Worm (Caenorhabditis elegans) whole organism, L3 larva: ENCODE measurements around the gene C03A3.1.
A peak's percentile ranks its signal among the peaks of the same experiment; 100 is the strongest.

ENCODE experiments used
- R02D3.7 ChIP-seq: fragments of 150-350 bp; optimal IDR thresholded peaks from 2 replicates; lab custom pipeline; 2014; ENCODE audit warnings: missing biosample characterization, missing genetic modification characterization
- ZK546.5 ChIP-seq: sonication (generic microtip); optimal IDR thresholded peaks from 2 replicates; lab custom pipeline; 2017; ENCODE audit warnings: missing biosample characterization, missing genetic modification characterization
- aly-2 ChIP-seq: fragments of 150-350 bp; optimal IDR thresholded peaks from 2 replicates; lab custom pipeline; 2014; ENCODE audit warnings: missing biosample characterization, missing genetic modification characterization
- ama-1 ChIP-seq: fragments of 150-350 bp; optimal IDR thresholded peaks from 2 replicates; lab custom pipeline; 2018
- ceh-16 ChIP-seq: sonication (generic microtip); optimal IDR thresholded peaks from 2 replicates; lab custom pipeline; 2017; ENCODE audit warnings: missing biosample characterization, missing genetic modification characterization
- ceh-28 ChIP-seq: fragments of 150-350 bp; optimal IDR thresholded peaks from 2 replicates; lab custom pipeline; 2014; ENCODE audit warnings: missing biosample characterization, missing genetic modification reagents, missing genetic modification characterization
- ceh-9 ChIP-seq: sonication (generic microtip); optimal IDR thresholded peaks from 2 replicates; lab custom pipeline; 2018; ENCODE audit warnings: missing biosample characterization, missing genetic modification characterization
- daf-12 ChIP-seq: fragments of 150-350 bp; optimal IDR thresholded peaks from 2 replicates; lab custom pipeline; 2014; ENCODE audit warnings: missing biosample characterization, missing genetic modification reagents, missing genetic modification characterization
- egl-27 ChIP-seq: sonication (generic microtip); optimal IDR thresholded peaks from 4 replicates; lab custom pipeline; 2017; ENCODE audit warnings: missing biosample characterization, missing genetic modification reagents, missing genetic modification characterization
- egl-5 ChIP-seq: fragments of 150-350 bp; optimal IDR thresholded peaks from 2 replicates; lab custom pipeline; 2017; ENCODE audit warnings: missing biosample characterization, missing genetic modification reagents, missing genetic modification characterization, inconsistent platforms
- elt-1 ChIP-seq: fragments of 150-350 bp; optimal IDR thresholded peaks from 2 replicates; lab custom pipeline; 2014; ENCODE audit warnings: missing biosample characterization, missing genetic modification characterization
- elt-2 ChIP-seq: sonication (generic microtip); optimal IDR thresholded peaks from 2 replicates; lab custom pipeline; 2016; ENCODE audit warnings: missing genetic modification reagents, mild to moderate bottlenecking, missing genetic modification characterization, missing compliant biosample characterization
- elt-3 ChIP-seq, 3 experiments: fragments of 150-350 bp in 1 of 3; sonication (generic microtip) in 2 of 3; optimal IDR thresholded peaks; 2 replicates in 2 of 3; 4 replicates in 1 of 3; lab custom pipeline; 2014 to 2017; ENCODE audit warnings: missing biosample characterization in 3 of 3, missing genetic modification characterization in 3 of 3
- eor-1 ChIP-seq, 2 experiments: fragments of 150-350 bp; optimal IDR thresholded peaks; 2 replicates each; lab custom pipeline; 2014 to 2018; ENCODE audit warnings: missing biosample characterization in 2 of 2, missing genetic modification characterization in 2 of 2
- fkh-10 ChIP-seq: sonication (generic microtip); optimal IDR thresholded peaks from 2 replicates; lab custom pipeline; 2017; ENCODE audit warnings: missing biosample characterization, missing genetic modification reagents, missing genetic modification characterization
- fkh-2 ChIP-seq: fragments of 150-350 bp; optimal IDR thresholded peaks from 2 replicates; lab custom pipeline; 2014; ENCODE audit warnings: missing biosample characterization, missing genetic modification reagents, missing genetic modification characterization
- hmg-11 ChIP-seq: sonication (generic microtip); optimal IDR thresholded peaks from 2 replicates; lab custom pipeline; 2016; ENCODE audit warnings: missing genetic modification characterization, missing compliant biosample characterization
- jun-1 ChIP-seq: fragments of 150-350 bp; optimal IDR thresholded peaks from 2 replicates; lab custom pipeline; 2014; ENCODE audit warnings: missing biosample characterization, missing genetic modification reagents, missing genetic modification characterization
- lin-15B ChIP-seq: fragments of 150-350 bp; optimal IDR thresholded peaks from 2 replicates; lab custom pipeline; 2014; ENCODE audit warnings: missing biosample characterization, missing genetic modification characterization
- lin-39 ChIP-seq: fragments of 150-350 bp; optimal IDR thresholded peaks from 2 replicates; lab custom pipeline; 2018; ENCODE audit warnings: missing biosample characterization, missing genetic modification reagents, missing genetic modification characterization
- lsy-12 ChIP-seq: sonication (generic microtip); optimal IDR thresholded peaks from 2 replicates; lab custom pipeline; 2016; ENCODE audit warnings: mild to moderate bottlenecking, missing genetic modification characterization, missing compliant biosample characterization
- nfya-1 ChIP-seq: sonication (generic microtip); optimal IDR thresholded peaks from 2 replicates; lab custom pipeline; 2017; ENCODE audit warnings: missing genetic modification characterization, mild to moderate bottlenecking, missing compliant biosample characterization, antibody characterized with exemption, moderate library complexity; ENCODE audit not compliant: insufficient read depth
- nhr-12 ChIP-seq: fragments of 150-350 bp; optimal IDR thresholded peaks from 2 replicates; lab custom pipeline; 2014; ENCODE audit warnings: missing biosample characterization, missing genetic modification characterization
- nhr-237 ChIP-seq: fragments of 150-350 bp; optimal IDR thresholded peaks from 2 replicates; lab custom pipeline; 2014; ENCODE audit warnings: missing biosample characterization, missing genetic modification characterization
- nhr-25 ChIP-seq: sonication (generic microtip); optimal IDR thresholded peaks from 2 replicates; lab custom pipeline; 2017; ENCODE audit warnings: missing biosample characterization, missing genetic modification characterization
- nhr-43 ChIP-seq: sonication (generic microtip); optimal IDR thresholded peaks from 2 replicates; lab custom pipeline; 2016; ENCODE audit warnings: mild to moderate bottlenecking, missing genetic modification characterization, missing compliant biosample characterization; ENCODE audit not compliant: poor library complexity, severe bottlenecking
- nhr-67 ChIP-seq: fragments of 150-350 bp; optimal IDR thresholded peaks from 2 replicates; lab custom pipeline; 2014; ENCODE audit warnings: missing biosample characterization, missing genetic modification characterization
- nhr-76 ChIP-seq: fragments of 150-350 bp; sonication (generic microtip); optimal IDR thresholded peaks from 5 replicates; lab custom pipeline; 2014; ENCODE audit warnings: missing biosample characterization, missing genetic modification characterization
- nhr-77 ChIP-seq: fragments of 150-350 bp; optimal IDR thresholded peaks from 2 replicates; lab custom pipeline; 2014; ENCODE audit warnings: missing biosample characterization, missing genetic modification characterization
- pha-4 ChIP-seq: fragments of 150-350 bp; optimal IDR thresholded peaks from 2 replicates; lab custom pipeline; 2014; ENCODE audit warnings: missing biosample characterization, missing genetic modification reagents, missing genetic modification characterization
- pqm-1 ChIP-seq: fragments of 150-350 bp; optimal IDR thresholded peaks from 2 replicates; lab custom pipeline; 2017; ENCODE audit warnings: missing biosample characterization, missing genetic modification characterization, inconsistent platforms
- sea-2 ChIP-seq: fragments of 150-350 bp; sonication (generic microtip); optimal IDR thresholded peaks from 4 replicates; lab custom pipeline; 2014; ENCODE audit warnings: missing biosample characterization, missing genetic modification reagents, missing genetic modification characterization
- skn-1 ChIP-seq: fragments of 150-350 bp; optimal IDR thresholded peaks from 2 replicates; lab custom pipeline; 2014; ENCODE audit warnings: missing biosample characterization, missing genetic modification characterization
- snpc-4 ChIP-seq: fragments of 150-350 bp; optimal IDR thresholded peaks from 2 replicates; lab custom pipeline; 2014; ENCODE audit warnings: missing biosample characterization, missing genetic modification characterization
- unc-39 ChIP-seq: sonication (generic microtip); optimal IDR thresholded peaks from 4 replicates; lab custom pipeline; 2017; ENCODE audit warnings: missing biosample characterization, missing genetic modification characterization
- unc-62 ChIP-seq: fragments of 150-350 bp; sonication (generic microtip); optimal IDR thresholded peaks from 4 replicates; lab custom pipeline; 2014; ENCODE audit warnings: missing biosample characterization, missing genetic modification reagents, missing genetic modification characterization
- ztf-11 ChIP-seq: fragments of 150-350 bp; optimal IDR thresholded peaks from 2 replicates; lab custom pipeline; 2014; ENCODE audit warnings: missing biosample characterization, missing genetic modification characterization
- ztf-4 ChIP-seq: fragments of 150-350 bp; optimal IDR thresholded peaks from 2 replicates; lab custom pipeline; 2014; ENCODE audit warnings: missing biosample characterization, missing genetic modification characterization

The C03A3.1 gene

DNA sequence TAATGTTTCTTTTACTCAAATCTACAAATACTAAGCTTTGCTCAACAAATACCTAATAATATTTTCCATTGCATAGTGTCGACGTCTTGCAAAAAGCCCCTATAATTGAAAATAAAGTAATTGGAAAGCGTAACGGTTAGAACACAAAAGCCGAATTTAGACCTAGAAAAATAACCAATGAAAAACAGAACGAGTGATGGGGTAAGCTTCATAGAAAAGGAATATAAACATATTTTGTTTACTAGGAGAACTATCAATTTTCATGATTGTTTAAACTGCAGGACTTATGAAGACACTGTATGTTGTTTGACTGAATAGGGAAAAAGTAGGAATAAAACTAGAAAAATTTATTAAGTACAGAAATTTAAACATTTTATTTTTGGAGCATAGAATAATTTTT, 29.1 kb downstream of the C03A3.1 start, which contains the start of gene F38B2.3:
Gene F38B2.3 (minus strand): TSS at position 101 of the 400 bp plus-strand sequence.
- TF ChIP-seq lsy-12 (tag; lab: Kevin White, UChicago) = no peak
- no peak for TF ChIP-seq elt-1 (tag; lab: Kevin White, UChicago)
- no peak for TF ChIP-seq nfya-1
- TF ChIP-seq aly-2 (tag; lab: Kevin White, UChicago) = no peak
- TF ChIP-seq unc-39 (tag; lab: Kevin White, UChicago) = no peak
- TF ChIP-seq ceh-16 (tag; lab: Kevin White, UChicago) = no peak
- TF ChIP-seq ceh-28 = no peak
- TF ChIP-seq ZK546.5 (tag; lab: Kevin White, UChicago) = no peak

DNA sequence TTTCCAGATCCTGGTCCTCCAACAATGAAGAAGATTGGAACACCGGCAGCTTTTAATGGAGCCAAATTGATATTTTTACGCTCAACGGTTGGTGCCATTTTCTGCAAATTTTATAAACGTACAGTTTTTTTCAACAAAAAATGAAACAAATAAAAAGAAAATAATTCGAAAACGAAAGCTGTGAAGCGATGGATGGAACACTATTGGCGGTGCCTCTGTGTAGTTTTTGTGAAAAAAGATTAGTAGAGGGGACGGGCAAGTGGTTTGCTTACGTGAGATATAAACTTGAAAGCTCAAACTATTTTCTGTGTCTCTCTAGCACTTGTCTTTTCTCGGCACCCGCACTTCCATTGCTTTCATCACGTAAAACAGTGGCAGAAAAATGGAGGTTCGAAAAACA, 30.5 kb downstream of the C03A3.1 start, which contains the start of gene F38B2.4:
Gene F38B2.4 (minus strand): TSS at position 101 of the 400 bp plus-strand sequence.
- TF ChIP-seq ama-1 (lab: Kevin White, UChicago) = no peak
- TF ChIP-seq unc-62 (GFP tag; lab: Kevin White, UChicago) = no peak
- TF ChIP-seq hmg-11 (tag; lab: Kevin White, UChicago) = no peak
- no peak for TF ChIP-seq nhr-25 (tag; lab: Kevin White, UChicago)
- no peak for TF ChIP-seq fkh-10
- no peak for TF ChIP-seq pqm-1
- no peak for TF ChIP-seq nhr-12 (tag; lab: Kevin White, UChicago)
- no peak for TF ChIP-seq ztf-11 (tag; lab: Kevin White, UChicago)
- TF ChIP-seq R02D3.7 (tag; lab: Kevin White, UChicago) = no peak
- TF ChIP-seq daf-12 (tag; lab: Kevin White, UChicago) = no peak

DNA sequence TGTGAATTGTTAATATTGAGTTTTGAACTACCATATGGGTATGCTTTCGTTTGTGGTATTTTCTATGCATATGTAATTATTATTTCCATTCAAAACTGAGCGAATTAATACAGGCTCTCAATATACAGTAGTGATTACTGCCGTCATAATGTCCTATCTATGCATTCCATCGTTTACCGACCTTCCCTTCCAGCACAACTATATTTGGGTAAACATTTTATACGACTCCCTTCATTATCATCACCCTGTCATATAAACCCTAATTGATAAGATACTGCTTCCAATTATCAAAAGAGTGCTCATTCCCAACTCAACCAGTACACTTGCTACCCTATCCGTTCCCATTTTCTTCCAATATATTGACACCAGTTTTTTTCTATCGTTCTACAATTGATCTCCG, 32.8 kb downstream of the C03A3.1 start:
- TF ChIP-seq nhr-43 (tag; lab: Kevin White, UChicago) = no peak
- peak; percentile 6 for TF ChIP-seq jun-1 (tag; lab: Kevin White, UChicago)
- TF ChIP-seq snpc-4 (tag; lab: Kevin White, UChicago) = no peak
- peak; percentile 86 for TF ChIP-seq elt-2 (tag; lab: Kevin White, UChicago)
- peak; percentile 59 for TF ChIP-seq pqm-1

DNA sequence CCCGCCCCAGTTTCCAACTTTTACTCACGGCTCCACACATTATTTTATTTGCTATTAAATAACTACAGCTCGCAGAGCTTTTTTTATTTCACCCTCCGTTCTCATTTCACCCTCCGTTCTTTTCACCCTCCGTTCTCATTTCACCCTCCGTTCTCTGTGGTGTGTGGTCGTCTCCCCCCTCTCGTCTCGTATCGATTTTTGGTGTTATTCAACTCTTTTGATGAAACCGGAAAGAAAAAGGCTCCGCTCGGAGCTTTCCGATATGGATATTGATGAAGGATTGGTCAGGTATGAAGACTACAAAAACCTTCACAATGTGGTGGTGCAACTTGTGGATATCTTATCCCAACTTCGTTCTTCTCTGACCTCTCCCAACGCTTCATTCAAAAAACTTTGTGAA, 33.4 kb downstream of the C03A3.1 start:
- no peak for TF ChIP-seq egl-5 (tag; lab: Kevin White, UChicago)
- TF ChIP-seq nhr-67 (tag; lab: Kevin White, UChicago) = no peak
- TF ChIP-seq elt-2 (tag; lab: Kevin White, UChicago) = no peak
- TF ChIP-seq nhr-76 (tag; lab: Kevin White, UChicago) = no peak
- no peak for TF ChIP-seq unc-62 (GFP tag; lab: Kevin White, UChicago)
- TF ChIP-seq ceh-9 (tag; lab: Kevin White, UChicago) = no peak
- TF ChIP-seq egl-27 (tag; lab: Kevin White, UChicago) = no peak

DNA sequence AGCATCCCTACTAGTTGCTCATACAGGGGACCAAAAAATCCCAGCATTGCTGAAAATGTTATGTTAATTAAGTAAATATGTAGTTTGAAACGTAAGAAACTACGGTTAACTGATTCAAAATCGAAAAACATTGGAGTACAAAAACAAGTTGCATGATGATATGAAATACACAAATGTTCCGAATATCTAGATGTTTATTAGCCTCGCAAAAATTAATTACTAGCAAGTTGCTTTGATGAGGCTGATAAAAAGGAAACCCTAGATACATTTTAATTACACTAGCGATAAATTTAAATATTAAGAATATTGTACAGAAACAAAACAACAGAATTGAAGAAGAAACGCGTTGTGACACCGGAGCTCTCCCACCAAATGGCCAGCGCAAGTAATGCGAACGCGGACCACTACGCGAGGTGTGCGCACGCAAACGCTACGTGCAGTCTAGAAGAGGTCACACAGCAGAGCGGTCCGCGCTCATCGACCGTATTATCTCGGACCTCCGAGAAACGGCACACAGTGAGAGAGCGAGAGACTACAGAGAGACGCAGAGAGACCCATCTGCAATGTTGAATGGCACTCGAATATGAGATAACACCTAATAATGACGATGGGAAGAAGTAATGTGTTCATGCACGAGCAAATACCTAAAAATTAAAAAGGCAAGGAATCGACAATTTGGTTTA, 39.7 kb downstream of the C03A3.1 start, which contains the start of gene inx-2:
Gene inx-2 (minus strand): TSS at position 51 of the 683 bp plus-strand sequence.
- TF ChIP-seq elt-2 (tag; lab: Kevin White, UChicago) = no peak

DNA sequence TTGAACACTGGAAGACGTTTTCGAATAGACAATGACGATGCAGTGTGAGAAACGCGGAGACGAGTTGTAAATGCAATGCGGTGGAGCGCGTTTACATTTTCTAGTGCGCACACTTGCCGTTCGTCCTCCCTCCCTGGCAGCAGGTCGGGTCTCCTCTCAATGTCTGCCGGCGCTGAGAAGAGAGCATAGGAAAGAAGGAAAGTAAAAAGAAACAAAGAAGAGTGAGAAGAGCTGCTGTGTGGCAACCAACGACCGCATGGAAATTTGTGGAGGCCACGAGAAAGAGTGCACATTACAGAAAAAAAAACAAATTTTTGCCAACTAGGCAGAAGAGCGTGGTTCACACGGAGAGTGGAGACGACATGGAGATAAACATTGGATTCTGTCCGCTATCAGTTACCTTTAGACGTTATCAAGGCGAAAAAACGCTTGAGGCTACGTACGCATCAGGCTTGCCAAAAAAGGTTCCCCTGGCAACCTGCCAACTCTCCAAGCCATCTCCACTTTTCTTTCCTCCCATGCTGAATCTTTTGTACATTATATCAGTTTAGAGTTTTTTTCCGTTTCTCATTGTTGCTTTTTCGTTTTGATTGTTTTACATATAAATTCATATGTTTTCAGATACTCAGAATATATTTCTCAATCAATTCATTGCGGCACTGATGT, 42.6 kb downstream of the C03A3.1 start, which contains the start of the genes snrp-40.1 and F08G12.3:
Gene snrp-40.1 (minus strand): TSS at position 143 of the 666 bp plus-strand sequence.
Gene F08G12.3 (plus strand): TSS at position 616 of the 666 bp plus-strand sequence.
- TF ChIP-seq snpc-4 (tag; lab: Kevin White, UChicago) (peak; percentile 89), ceh-16 (tag; lab: Kevin White, UChicago) (no peak), fkh-2 (tag; lab: Kevin White, UChicago) (no peak), fkh-10 (peak; percentile 12), elt-1 (tag; lab: Kevin White, UChicago) (peak; percentile 36), egl-5 (tag; lab: Kevin White, UChicago) (peak; percentile 72), jun-1 (tag; lab: Kevin White, UChicago) (peak; percentile 72), skn-1 (tag; lab: Kevin White, UChicago) (peak; percentile 45), daf-12 (tag; lab: Kevin White, UChicago) (no peak), sea-2 (no peak), R02D3.7 (tag; lab: Kevin White, UChicago) (no peak), ztf-11 (tag; lab: Kevin White, UChicago) (no peak), lin-39 (tag; lab: Kevin White, UChicago) (peak; percentile 89), nfya-1 (peak; percentile 87), ZK546.5 (tag; lab: Kevin White, UChicago) (no peak), lin-15B (tag; lab: Kevin White, UChicago) (peak; percentile 77), nhr-237 (tag; lab: Kevin White, UChicago) (no peak), nhr-77 (tag; lab: Kevin White, UChicago) (no peak), pha-4 (tag; lab: Kevin White, UChicago) (peak; percentile 93), eor-1 (tag; optimal IDR thresholded peaks at IDR 0.05; lab: Kevin White, UChicago) (no peak), ztf-4 (no peak), egl-27 (tag; lab: Kevin White, UChicago) (no peak), lsy-12 (tag; lab: Kevin White, UChicago) (peak; percentile 34), elt-3 (tag; optimal IDR thresholded peaks at IDR 0.05; lab: Kevin White, UChicago) (peak in 1 of 3 experiments; percentile 7), aly-2 (tag; lab: Kevin White, UChicago) (no peak), pqm-1 (peak; percentile 71), ceh-28 (peak; percentile 28)
